Worm (Caenorhabditis elegans): ENCODE data around the gene idpp-7.

DNA sequence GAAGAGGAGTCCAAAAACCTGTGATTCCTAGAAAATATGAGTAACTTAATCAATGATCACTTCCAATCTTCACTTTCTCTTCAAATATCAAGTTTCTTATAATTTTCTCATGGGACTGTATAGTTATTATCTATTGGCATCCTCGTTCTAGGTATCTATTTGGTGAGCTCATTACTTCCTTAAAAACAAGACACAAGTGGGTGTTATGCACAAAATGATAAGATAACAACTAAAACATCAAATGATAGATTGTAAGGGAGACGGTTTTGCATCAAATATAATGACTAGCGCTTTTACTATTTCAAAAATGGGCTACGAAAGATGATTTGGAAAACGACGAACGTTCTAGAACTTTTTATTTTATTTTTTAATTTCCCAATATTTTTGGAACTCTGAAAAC, 45.3 kb downstream of the idpp-7 start, which contains the start of gene ZK897.10:
- no peak for TF ChIP-seq elt-1 (tag; optimal IDR thresholded peaks at IDR 0.05; ENCODE audit: borderline replicate concordance, insufficient read depth)
- TF ChIP-seq blmp-1 (tag; optimal IDR thresholded peaks at IDR 0.05) = no peak
- no peak for TF ChIP-seq nhr-12 (tag; optimal IDR thresholded peaks at IDR 0.05)
